Fruit fly (Drosophila melanogaster): ENCODE measurements around the gene Skp2.

Gene Skp2

dm6 chr3R:4359625-4360024 lies 22.2 kb upstream of the Skp2 start, which contains the start of gene CG1090 (continued):
- TF ChIP-seq sd (tag; optimal IDR thresholded peaks at IDR 0.05) (no peak), CG9932 (GFP tag; IDR thresholded peaks at IDR 0.05) (no peak), chinmo (GFP tag; IDR thresholded peaks at IDR 0.05; ENCODE audit: partially characterized antibody) (0 out of 4 replicates have a peak, but pooled peaks have one; percentile 37), HLH4C (GFP tag; IDR thresholded peaks at IDR 0.05; ENCODE audit: partially characterized antibody) (no peak), pros (GFP tag; optimal IDR thresholded peaks at IDR 0.05) (no peak), MESR4 (GFP tag; optimal IDR thresholded peaks at IDR 0.05) (no peak), vnd (GFP tag; IDR thresholded peaks at IDR 0.05; ENCODE audit: partially characterized antibody) (no peak), CrebB (tag; optimal IDR thresholded peaks at IDR 0.05) (peak; percentile 37), CTCF (GFP tag; optimal IDR thresholded peaks at IDR 0.05) (peak; percentile 90), Med (GFP tag) (peak; percentile 60), CG31224 (GFP tag; IDR thresholded peaks at IDR 0.05) (no peak), CG3281 (GFP tag; optimal IDR thresholded peaks at IDR 0.05) (no peak), CG13123 (GFP tag; optimal IDR thresholded peaks at IDR 0.05) (no peak), CG15479 (GFP tag; optimal IDR thresholded peaks at IDR 0.05) (no peak), CG9215 (GFP tag; IDR thresholded peaks at IDR 0.05) (no peak), CG7556 (GFP tag; optimal IDR thresholded peaks at IDR 0.05) (no peak), Mes4 (GFP tag; optimal IDR thresholded peaks at IDR 0.05) (no peak), CG11723 (GFP tag; optimal IDR thresholded peaks at IDR 0.05) (no peak), pan (optimal IDR thresholded peaks at IDR 0.05) (no peak), pan (GFP tag; optimal IDR thresholded peaks at IDR 0.05 in 1 of 2, IDR thresholded peaks at IDR 0.05 in 1 of 2) (no peak), lbe (GFP tag; optimal IDR thresholded peaks at IDR 0.05) (no peak), CG15514 (GFP tag; optimal IDR thresholded peaks at IDR 0.05) (peak; percentile 56), Drgx (GFP tag; IDR thresholded peaks at IDR 0.05) (no peak), CG4328 (GFP tag; optimal IDR thresholded peaks at IDR 0.05) (no peak), CG6854 (GFP tag; optimal IDR thresholded peaks at IDR 0.05) (peak; percentile 36), CG14014 (GFP tag; IDR thresholded peaks at IDR 0.05) (no peak), slou (GFP tag; optimal IDR thresholded peaks at IDR 0.05) (no peak), zfh1 (GFP tag; IDR thresholded peaks at IDR 0.05) (0 out of 3 replicates have a peak, but pooled peaks have one; percentile 6), CG15011 (GFP tag; optimal IDR thresholded peaks at IDR 0.05) (no peak), Usf (GFP tag; optimal IDR thresholded peaks at IDR 0.05) (no peak), zen2 (GFP tag; IDR thresholded peaks at IDR 0.05; ENCODE audit: partially characterized antibody) (no peak), CG33557 (GFP tag; optimal IDR thresholded peaks at IDR 0.05) (no peak), pfk (GFP tag; optimal IDR thresholded peaks at IDR 0.05) (no peak), CG7987 (GFP tag; optimal IDR thresholded peaks at IDR 0.05) (no peak), CG34224 (GFP tag; IDR thresholded peaks at IDR 0.05; ENCODE audit: partially characterized antibody) (no peak), Atf6 (GFP tag; IDR thresholded peaks at IDR 0.05) (no peak), pzg (GFP tag; optimal IDR thresholded peaks at IDR 0.05) (peak; percentile 15), CG16779 (GFP tag; IDR thresholded peaks at IDR 0.05) (0 out of 2 replicates have a peak, but pooled peaks have one; percentile 36), CG9609 (GFP tag; optimal IDR thresholded peaks at IDR 0.05) (no peak), crc (GFP tag; optimal IDR thresholded peaks at IDR 0.05) (no peak), otp (GFP tag; IDR thresholded peaks at IDR 0.05) (no peak), Sox102F (GFP tag; optimal IDR thresholded peaks at IDR 0.05) (no peak), CG17829 (tag; optimal IDR thresholded peaks at IDR 0.05) (no peak), schlank (tag; optimal IDR thresholded peaks at IDR 0.05) (peak; percentile 38), Lpt (GFP tag; optimal IDR thresholded peaks at IDR 0.05) (no peak), Jarid2 (GFP tag; optimal IDR thresholded peaks at IDR 0.05) (peak; percentile 8), CG16815 (GFP tag; optimal IDR thresholded peaks at IDR 0.05) (no peak), CG10366 (GFP tag; IDR thresholded peaks at IDR 0.05) (no peak), org-1 (GFP tag; optimal IDR thresholded peaks at IDR 0.05) (no peak), NFAT (GFP tag; IDR thresholded peaks at IDR 0.05) (peak; percentile 30; the same call in 1 of the 2 replicates), Neu2 (GFP tag; optimal IDR thresholded peaks at IDR 0.05; ENCODE audit: borderline replicate concordance) (no peak), CG18262 (tag; optimal IDR thresholded peaks at IDR 0.05) (no peak)
